Worm (Caenorhabditis elegans): ENCODE data around the gene ssu-2.
A peak's percentile ranks its signal among the peaks of the same experiment; 100 is the strongest.

ssu-2 gene

ce11 chrIV:14326694-14327298 is 34.3 kb upstream of the ssu-2 start:
- no peak for TF ChIP-seq unc-55 (GFP tag; optimal IDR thresholded peaks at IDR 0.05)
- peak; percentile 20 for TF ChIP-seq hlh-8 (tag; optimal IDR thresholded peaks at IDR 0.05)
- TF ChIP-seq nfya-1 (tag; optimal IDR thresholded peaks at IDR 0.05) = peak; percentile 17
- no peak for TF ChIP-seq fax-1 (tag; optimal IDR thresholded peaks at IDR 0.05)
- TF ChIP-seq lin-11 (tag; optimal IDR thresholded peaks at IDR 0.05) = no peak
- TF ChIP-seq odd-2 (tag; optimal IDR thresholded peaks at IDR 0.05) = no peak
- TF ChIP-seq dve-1 (tag; optimal IDR thresholded peaks at IDR 0.05) = peak; percentile 32
- no peak for TF ChIP-seq tbx-7 (tag; optimal IDR thresholded peaks at IDR 0.05)
- no peak for TF ChIP-seq ceh-22 (tag; optimal IDR thresholded peaks at IDR 0.05)
- TF ChIP-seq ztf-16 (tag; optimal IDR thresholded peaks at IDR 0.05) = no peak
- peak; percentile 43 for TF ChIP-seq ref-2 (tag; optimal IDR thresholded peaks at IDR 0.05)
- no peak for TF ChIP-seq ahr-1 (tag; optimal IDR thresholded peaks at IDR 0.05)
- TF ChIP-seq hlh-15 (tag; optimal IDR thresholded peaks at IDR 0.05) = no peak
- peak; percentile 7 for TF ChIP-seq rnt-1 (tag; optimal IDR thresholded peaks at IDR 0.05)
- TF ChIP-seq ceh-18 (tag; optimal IDR thresholded peaks at IDR 0.05) = peak; percentile 19
- TF ChIP-seq che-1 (tag; optimal IDR thresholded peaks at IDR 0.05) = no peak
- TF ChIP-seq hlh-30 (tag; optimal IDR thresholded peaks at IDR 0.05; ENCODE audit: insufficient read depth) = no peak
- TF ChIP-seq ceh-34 (tag; optimal IDR thresholded peaks at IDR 0.05) = no peak
- TF ChIP-seq tbx-2 (tag; optimal IDR thresholded peaks at IDR 0.05) = peak; percentile 53
- no peak for TF ChIP-seq sox-4 (tag; optimal IDR thresholded peaks at IDR 0.05)
- no peak for TF ChIP-seq ets-4 (tag; optimal IDR thresholded peaks at IDR 0.05)
- no peak for TF ChIP-seq pag-3 (tag; optimal IDR thresholded peaks at IDR 0.05; ENCODE audit: borderline replicate concordance)
- no peak for TF ChIP-seq ceh-14 (tag; optimal IDR thresholded peaks at IDR 0.05)
- no peak for TF ChIP-seq hlh-13 (GFP tag; optimal IDR thresholded peaks at IDR 0.05)
- no peak for TF ChIP-seq pros-1 (tag; optimal IDR thresholded peaks at IDR 0.05)
- TF ChIP-seq fkh-6 (tag; optimal IDR thresholded peaks at IDR 0.05) = no peak
- no peak for TF ChIP-seq F13H6.1 (tag; optimal IDR thresholded peaks at IDR 0.05)
- no peak for TF ChIP-seq unc-3 (GFP tag; conservative IDR thresholded peaks at IDR 0.05)
- TF ChIP-seq unc-3 (tag; optimal IDR thresholded peaks at IDR 0.05) = no peak
- no peak for TF ChIP-seq syd-9 (tag; optimal IDR thresholded peaks at IDR 0.05)
- no peak for TF ChIP-seq ceh-9 (tag; optimal IDR thresholded peaks at IDR 0.05)
- peak; percentile 48 for TF ChIP-seq elt-2 (tag; optimal IDR thresholded peaks at IDR 0.05)
- TF ChIP-seq pqm-1 (tag; optimal IDR thresholded peaks at IDR 0.05) = no peak
- no peak for TF ChIP-seq pax-1 (tag; optimal IDR thresholded peaks at IDR 0.05)
- no peak for TF ChIP-seq ama-1 (optimal IDR thresholded peaks at IDR 0.05)
- TF ChIP-seq C08G9.2 (tag; optimal IDR thresholded peaks at IDR 0.05) = no peak

ce11 chrIV:14334359-14334758 is 26.7 kb upstream of the ssu-2 start, which contains the start of gene Y67A10A.3:
TSS of gene Y67A10A.3 (minus strand) at chrIV:14334459.
- TF ChIP-seq K02D7.2 (tag; optimal IDR thresholded peaks at IDR 0.05) (no peak), pha-2 (tag; optimal IDR thresholded peaks at IDR 0.05) (no peak), nhr-232 (tag; optimal IDR thresholded peaks at IDR 0.05) (no peak), ama-1 (optimal IDR thresholded peaks at IDR 0.05) (no peak), ceh-31 (tag; optimal IDR thresholded peaks at IDR 0.05) (no peak), hlh-8 (tag; optimal IDR thresholded peaks at IDR 0.05) (no peak), C08G9.2 (tag; optimal IDR thresholded peaks at IDR 0.05) (no peak), nfya-1 (tag; optimal IDR thresholded peaks at IDR 0.05) (no peak), ceh-30 (tag; optimal IDR thresholded peaks at IDR 0.05) (no peak), hlh-13 (GFP tag; optimal IDR thresholded peaks at IDR 0.05) (no peak), ttx-3 (tag; optimal IDR thresholded peaks at IDR 0.05) (no peak), unc-86 (tag; optimal IDR thresholded peaks at IDR 0.05) (no peak), dmd-4 (tag; optimal IDR thresholded peaks at IDR 0.05; ENCODE audit: borderline replicate concordance) (no peak), ztf-16 (tag; optimal IDR thresholded peaks at IDR 0.05) (no peak)
